Fruit fly (Drosophila melanogaster) whole organism, embryonic: ENCODE data around the gene HipHop.

Experiments used
- Adf1 ChIP-seq: fragments of 200-800 bp; sonication (Bioruptor generic); IDR thresholded peaks from 2 replicates; pipeline ENCODE4 v1.3.6; 2022; ENCODE audit warnings: missing biosample characterization, missing genetic modification characterization
- Antp ChIP-seq: fragments of 200-800 bp; sonication (Bioruptor generic); optimal IDR thresholded peaks from 3 replicates; lab custom pipeline; 2016; ENCODE audit warnings: missing biosample characterization, missing genetic modification characterization
- CG10267 ChIP-seq: fragments of 200-800 bp; sonication (Bioruptor generic); optimal IDR thresholded peaks from 2 replicates; lab custom pipeline; 2018; ENCODE audit warnings: missing biosample characterization, mild to moderate bottlenecking, missing genetic modification characterization, moderate library complexity
- CG10274 ChIP-seq: fragments of 200-800 bp; sonication (Bioruptor generic); optimal IDR thresholded peaks from 3 replicates; lab custom pipeline; 2017; ENCODE audit warnings: missing biosample characterization, mild to moderate bottlenecking, missing genetic modification characterization
- CG11696 ChIP-seq: fragments of 200-800 bp; sonication (Bioruptor generic); IDR thresholded peaks from 2 replicates; pipeline ENCODE4 v1.3.6; 2022; ENCODE audit warnings: missing biosample characterization, missing genetic modification characterization
- CG12219 ChIP-seq: fragments of 200-800 bp; sonication (Bioruptor generic); optimal IDR thresholded peaks from 3 replicates; lab custom pipeline; 2018; ENCODE audit warnings: missing biosample characterization, mild to moderate bottlenecking, missing genetic modification characterization
- CG13775 ChIP-seq: fragments of 200-800 bp; sonication (Bioruptor generic); optimal IDR thresholded peaks from 3 replicates; lab custom pipeline; 2017; ENCODE audit warnings: missing biosample characterization, mild to moderate bottlenecking, missing genetic modification characterization
- CG14965 ChIP-seq: fragments of 200-800 bp; sonication (Bioruptor generic); optimal IDR thresholded peaks from 2 replicates; lab custom pipeline; 2016; ENCODE audit warnings: missing biosample characterization, missing genetic modification characterization, borderline replicate concordance
- CG15073 ChIP-seq: fragments of 200-800 bp; sonication (Bioruptor generic); optimal IDR thresholded peaks from 2 replicates; lab custom pipeline; 2016; ENCODE audit warnings: missing biosample characterization, missing genetic modification characterization
- CG1647 ChIP-seq: fragments of 200-800 bp; sonication (Bioruptor generic); optimal IDR thresholded peaks from 3 replicates; lab custom pipeline; 2016; ENCODE audit warnings: missing biosample characterization, missing genetic modification characterization
- CG17361 ChIP-seq: fragments of 200-800 bp; sonication (Bioruptor generic); IDR thresholded peaks from 3 replicates; pipeline ENCODE4 v1.3.6; 2022; ENCODE audit warnings: missing biosample characterization, missing genetic modification characterization
- CG17829 ChIP-seq: fragments of 200-800 bp; optimal IDR thresholded peaks from 2 replicates; lab custom pipeline; 2019; ENCODE audit warnings: missing biosample characterization, mild to moderate bottlenecking, missing genetic modification characterization, moderate library complexity
- CG2199 ChIP-seq: fragments of 200-800 bp; sonication (Bioruptor generic); IDR thresholded peaks from 3 replicates; pipeline ENCODE4 v1.3.6; 2022; ENCODE audit warnings: missing biosample characterization, missing genetic modification characterization
- CG2889 ChIP-seq: fragments of 200-800 bp; sonication (Bioruptor generic); IDR thresholded peaks from 3 replicates; pipeline ENCODE4 v1.3.6; 2022; ENCODE audit warnings: missing biosample characterization, missing genetic modification characterization
- CG30403 ChIP-seq: fragments of 200-800 bp; sonication (Bioruptor generic); optimal IDR thresholded peaks from 3 replicates; lab custom pipeline; 2016; ENCODE audit warnings: missing biosample characterization, missing genetic modification characterization
- CG3065 ChIP-seq: fragments of 200-800 bp; sonication (Bioruptor generic); optimal IDR thresholded peaks from 2 replicates; lab custom pipeline; 2016; ENCODE audit warnings: missing biosample characterization, missing genetic modification characterization
- CG32532 ChIP-seq: fragments of 200-800 bp; sonication (Bioruptor generic); IDR thresholded peaks from 2 replicates; pipeline ENCODE4 v1.3.6; 2022; ENCODE audit warnings: missing biosample characterization, missing genetic modification characterization
- CG33557 ChIP-seq: fragments of 200-800 bp; sonication (Bioruptor generic); optimal IDR thresholded peaks from 2 replicates; lab custom pipeline; 2019; ENCODE audit warnings: missing biosample characterization, mild to moderate bottlenecking, missing genetic modification characterization, moderate library complexity
- CG3407 ChIP-seq: fragments of 200-800 bp; sonication (Bioruptor generic); optimal IDR thresholded peaks from 2 replicates; lab custom pipeline; 2018; ENCODE audit warnings: missing biosample characterization, mild to moderate bottlenecking, missing genetic modification characterization
- CG4404 ChIP-seq: fragments of 200-800 bp; sonication (Bioruptor generic); IDR thresholded peaks from 2 replicates; pipeline ENCODE4 v1.3.6; 2022; ENCODE audit warnings: missing biosample characterization, missing genetic modification characterization
- CG5180 ChIP-seq: fragments of 200-800 bp; sonication (Bioruptor generic); optimal IDR thresholded peaks from 3 replicates; lab custom pipeline; 2017; ENCODE audit warnings: missing biosample characterization, missing genetic modification characterization, mild to moderate bottlenecking, moderate library complexity, missing genetic modification reagents
- CG6813 ChIP-seq: fragments of 200-800 bp; sonication (Bioruptor generic); optimal IDR thresholded peaks from 2 replicates; lab custom pipeline; 2017; ENCODE audit warnings: missing biosample characterization, missing genetic modification characterization, mild to moderate bottlenecking, moderate library complexity, missing genetic modification reagents
- CG7372 ChIP-seq: fragments of 200-800 bp; sonication (Bioruptor generic); IDR thresholded peaks from 2 replicates; pipeline ENCODE4 v1.3.6; 2022; ENCODE audit warnings: missing biosample characterization, missing genetic modification characterization
- CG8290 ChIP-seq, 3 experiments: fragments of 200-800 bp; sonication (Bioruptor generic); optimal IDR thresholded peaks; 2 replicates each; lab custom pipeline; 2016 to 2019; ENCODE audit warnings: missing biosample characterization in 3 of 3, missing genetic modification characterization in 3 of 3, mild to moderate bottlenecking in 2 of 3, moderate library complexity in 1 of 3
- CG9817 ChIP-seq: fragments of 200-800 bp; sonication (Bioruptor generic); optimal IDR thresholded peaks from 2 replicates; lab custom pipeline; 2018; ENCODE audit warnings: missing biosample characterization, mild to moderate bottlenecking, missing genetic modification characterization, moderate library complexity
- CoRest ChIP-seq: fragments of 200-800 bp; sonication (Bioruptor generic); optimal IDR thresholded peaks from 3 replicates; lab custom pipeline; 2018; ENCODE audit warnings: missing biosample characterization, mild to moderate bottlenecking, missing genetic modification characterization, moderate library complexity
- Dbx ChIP-seq: fragments of 200-800 bp; sonication (Bioruptor generic); IDR thresholded peaks from 3 replicates; pipeline ENCODE4 v1.3.6; 2022; ENCODE audit warnings: missing biosample characterization, missing genetic modification characterization
- Dip3 ChIP-seq: fragments of 200-800 bp; sonication (Bioruptor generic); optimal IDR thresholded peaks from 3 replicates; lab custom pipeline; 2016; ENCODE audit warnings: missing biosample characterization, missing genetic modification characterization
- Fer1 ChIP-seq: fragments of 200-800 bp; sonication (Bioruptor generic); optimal IDR thresholded peaks from 2 replicates; lab custom pipeline; 2017; ENCODE audit warnings: missing biosample characterization, mild to moderate bottlenecking, missing genetic modification characterization
- Lim3 ChIP-seq: fragments of 200-800 bp; sonication (Bioruptor generic); IDR thresholded peaks from 2 replicates; pipeline ENCODE4 v1.3.6; 2022; ENCODE audit warnings: missing biosample characterization, missing genetic modification characterization
- Lpt ChIP-seq: fragments of >200 bp; optimal IDR thresholded peaks from 2 replicates; lab custom pipeline; 2018; ENCODE audit warnings: missing biosample characterization, missing genetic modification characterization
- Opbp ChIP-seq: fragments of 200-800 bp; sonication (Bioruptor generic); IDR thresholded peaks from 3 replicates; pipeline ENCODE4 v1.3.6; 2022; ENCODE audit warnings: missing biosample characterization, missing genetic modification characterization; ENCODE audit not compliant: partially characterized antibody
- Six4 ChIP-seq: fragments of 200-800 bp; sonication (Bioruptor generic); optimal IDR thresholded peaks from 2 replicates; lab custom pipeline; 2016; ENCODE audit warnings: missing biosample characterization, missing genetic modification characterization
- Ssrp ChIP-seq: fragments of 200-800 bp; sonication (Bioruptor generic); optimal IDR thresholded peaks from 2 replicates; lab custom pipeline; 2018; ENCODE audit warnings: missing biosample characterization, mild to moderate bottlenecking, missing genetic modification characterization, moderate library complexity
- TFAM ChIP-seq: fragments of 200-800 bp; sonication (Bioruptor generic); optimal IDR thresholded peaks from 2 replicates; lab custom pipeline; 2017; ENCODE audit warnings: missing biosample characterization, missing genetic modification characterization, inconsistent platforms
- YL-1 ChIP-seq: fragments of 200-800 bp; sonication (Bioruptor generic); optimal IDR thresholded peaks from 3 replicates; lab custom pipeline; 2017; ENCODE audit warnings: missing biosample characterization, mild to moderate bottlenecking, missing genetic modification characterization
- ems ChIP-seq: fragments of 200-800 bp; sonication (Bioruptor generic); optimal IDR thresholded peaks from 3 replicates; lab custom pipeline; 2016; ENCODE audit warnings: missing biosample characterization, missing genetic modification characterization
- eve ChIP-seq, 2 experiments: fragments of >200 bp; optimal IDR thresholded peaks; 2 replicates each; lab custom pipeline; 2017; ENCODE audit warnings: missing biosample characterization in 2 of 2, missing genetic modification characterization in 2 of 2
- fd102C ChIP-seq: fragments of 200-800 bp; sonication (Bioruptor generic); optimal IDR thresholded peaks from 2 replicates; lab custom pipeline; 2018; ENCODE audit warnings: missing biosample characterization, mild to moderate bottlenecking, missing genetic modification characterization, moderate library complexity
- hkb ChIP-seq, 2 experiments: fragments of 200-800 bp in 1 of 2; fragments of >200 bp in 1 of 2; sonication (Bioruptor generic) in 1 of 2; IDR thresholded peaks in 1 of 2; optimal IDR thresholded peaks in 1 of 2; 2 replicates each; pipeline versions ENCODE4 v1.3.6 to Lab custom; 2017 to 2022; ENCODE audit warnings: missing biosample characterization in 1 of 2, missing genetic modification characterization in 1 of 2
- hth ChIP-seq: fragments of >200 bp; optimal IDR thresholded peaks from 2 replicates; lab custom pipeline; 2017; ENCODE audit warnings: inconsistent platforms
- luna ChIP-seq: fragments of 200-800 bp; sonication (Bioruptor generic); optimal IDR thresholded peaks from 2 replicates; lab custom pipeline; 2016; ENCODE audit warnings: missing biosample characterization, missing genetic modification characterization
- nerfin-1 ChIP-seq: fragments of 200-800 bp; sonication (Bioruptor generic); optimal IDR thresholded peaks from 3 replicates; lab custom pipeline; 2019; ENCODE audit warnings: missing biosample characterization, mild to moderate bottlenecking, missing genetic modification characterization, moderate library complexity
- nmo ChIP-seq: fragments of 200-800 bp; sonication (Bioruptor generic); optimal IDR thresholded peaks from 2 replicates; lab custom pipeline; 2018; ENCODE audit warnings: missing biosample characterization, mild to moderate bottlenecking, missing genetic modification characterization, moderate library complexity
- pho ChIP-seq: fragments of 200-800 bp; sonication (Bioruptor generic); optimal IDR thresholded peaks from 2 replicates; lab custom pipeline; 2016; ENCODE audit warnings: missing biosample characterization, missing genetic modification characterization
- shn ChIP-seq: fragments of 200-800 bp; sonication (Bioruptor generic); optimal IDR thresholded peaks from 3 replicates; lab custom pipeline; 2016; ENCODE audit warnings: missing biosample characterization, missing genetic modification characterization
- stwl ChIP-seq: fragments of 200-800 bp; sonication (Bioruptor generic); optimal IDR thresholded peaks from 3 replicates; lab custom pipeline; 2018; ENCODE audit warnings: missing biosample characterization, mild to moderate bottlenecking, missing genetic modification characterization, moderate library complexity
- tin ChIP-seq: fragments of 200-800 bp; sonication (Bioruptor generic); optimal IDR thresholded peaks from 3 replicates; lab custom pipeline; 2016; ENCODE audit warnings: missing biosample characterization, missing genetic modification characterization

Gene HipHop

DNA sequence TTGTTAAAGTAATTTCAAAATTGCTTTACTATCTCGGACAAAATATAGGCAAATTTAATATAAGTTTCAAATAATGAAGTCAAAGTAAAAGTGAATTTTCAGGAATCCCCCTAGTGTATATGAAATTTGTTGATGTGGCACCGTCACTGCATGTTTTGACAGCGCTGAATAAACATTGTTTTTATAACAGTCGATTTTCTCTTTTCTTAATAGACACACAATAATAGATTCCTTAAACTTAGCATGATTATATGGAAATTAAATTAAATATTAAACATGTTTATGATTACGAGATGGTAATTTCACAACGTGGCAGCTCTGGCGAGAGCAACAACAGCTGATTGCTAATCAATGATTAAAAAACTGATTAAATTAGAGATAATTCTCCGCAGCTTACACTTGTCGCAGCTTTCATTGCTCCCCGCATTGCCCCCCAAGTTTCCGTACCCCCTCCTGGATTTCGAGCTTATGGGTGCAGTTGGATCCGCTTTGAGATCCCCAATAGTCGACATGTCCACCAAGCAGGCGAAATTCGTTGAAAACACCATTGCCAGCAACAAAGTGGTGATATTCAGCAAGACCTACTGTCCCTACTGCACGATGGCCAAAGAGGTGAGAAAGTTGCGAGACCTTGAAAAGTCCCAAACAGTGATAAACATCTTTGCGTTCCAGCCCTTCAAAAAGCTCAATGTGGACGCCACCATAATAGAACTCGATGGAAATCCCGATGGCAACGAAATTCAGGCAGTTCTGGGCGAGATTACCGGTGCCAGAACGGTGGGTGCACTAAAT lies 48.3 kb downstream of the HipHop start, which contains the start of gene Grx1 (continued):
- TF ChIP-seq CG8290 (GFP tag; optimal IDR thresholded peaks at IDR 0.05; lab: Kevin White, UChicago) (peak; percentile 50), CG8290 (tag; optimal IDR thresholded peaks at IDR 0.05; lab: Kevin White, UChicago) (peak in 1 of 2 experiments; percentile 35), luna (GFP tag; lab: Kevin White, UChicago) (no peak), Ssrp (tag; lab: Kevin White, UChicago) (peak; percentile 40), CG3407 (GFP tag; lab: Kevin White, UChicago) (peak; percentile 21), Adf1 (GFP tag; lab: Robert Waterston, UW) (no peak; the same call in 1 of the 2 replicates), CG15073 (GFP tag; lab: Kevin White, UChicago) (no peak), CG11696 (GFP tag; lab: Robert Waterston, UW) (no peak), CG30403 (GFP tag; lab: Kevin White, UChicago) (peak; percentile 76), eve (GFP tag; optimal IDR thresholded peaks at IDR 0.05; lab: Kevin White, UChicago) (no peak), Six4 (GFP tag; lab: Kevin White, UChicago) (peak; percentile 36), YL-1 (GFP tag; lab: Kevin White, UChicago) (peak; percentile 28), tin (peak; percentile 59), Dbx (GFP tag; lab: Robert Waterston, UW) (0 out of 3 replicates have a peak, but pooled peaks have one; percentile 41), CG9817 (tag; lab: Kevin White, UChicago) (peak; percentile 48), CG7372 (GFP tag; lab: Robert Waterston, UW) (no peak), CG1647 (peak; percentile 34), CG3065 (GFP tag; lab: Kevin White, UChicago) (no peak), CG2199 (GFP tag; lab: Robert Waterston, UW) (no peak), CG10267 (tag; lab: Kevin White, UChicago) (peak; percentile 62), CG2889 (GFP tag; lab: Robert Waterston, UW) (no peak), CG13775 (GFP tag; lab: Kevin White, UChicago) (peak; percentile 53), shn (GFP tag; lab: Kevin White, UChicago) (no peak), CG10274 (GFP tag; lab: Kevin White, UChicago) (no peak), CG17829 (tag; lab: Kevin White, UChicago) (peak; percentile 76), ems (GFP tag; lab: Kevin White, UChicago) (peak; percentile 36), Fer1 (GFP tag; lab: Kevin White, UChicago) (peak; percentile 39), Lpt (GFP tag; lab: Kevin White, UChicago) (no peak), CG5180 (GFP tag; lab: Kevin White, UChicago) (peak; percentile 6), CG12219 (peak; percentile 33), TFAM (GFP tag; lab: Kevin White, UChicago) (no peak), Antp (no peak), Dip3 (GFP tag; lab: Kevin White, UChicago) (peak; percentile 4), CG33557 (peak; percentile 17), CG6813 (GFP tag; lab: Kevin White, UChicago) (peak; percentile 4), hkb (optimal IDR thresholded peaks at IDR 0.05; lab: Kevin White, UChicago) (no peak), hkb (GFP tag; IDR thresholded peaks at IDR 0.05; lab: Robert Waterston, UW) (peak; percentile 53; the same call in 1 of the 2 replicates), stwl (tag; lab: Kevin White, UChicago) (peak; percentile 75), nmo (GFP tag; lab: Kevin White, UChicago) (peak; percentile 56), Opbp (GFP tag; lab: Robert Waterston, UW) (no peak), CoRest (peak; percentile 54), nerfin-1 (tag; lab: Kevin White, UChicago) (no peak), CG4404 (GFP tag; lab: Robert Waterston, UW) (no peak), CG32532 (GFP tag; lab: Robert Waterston, UW) (peak; percentile 45; the same call in 1 of the 2 replicates), Lim3 (GFP tag; lab: Robert Waterston, UW) (no peak), hth (lab: Kevin White, UChicago) (no peak), CG17361 (peak; percentile 71; the same call in 2 of the 3 replicates), CG14965 (no peak), pho (peak; percentile 50), fd102C (GFP tag; lab: Kevin White, UChicago) (no peak)
